Worm (Caenorhabditis elegans) whole organism, L4 larva: Measurements from ENCODE around the gene C05C10.7.

Source experiments
- R02D3.7 ChIP-seq: fragments of 150-350 bp; sonication (generic microtip); optimal IDR thresholded peaks from 3 replicates; lab custom pipeline; 2014; ENCODE audit warnings: missing biosample characterization, missing genetic modification characterization
- T20F7.1 ChIP-seq: fragments of 200-800 bp; sonication (Bioruptor generic); optimal IDR thresholded peaks from 2 replicates; lab custom pipeline; 2018; ENCODE audit warnings: mild to moderate bottlenecking, missing genetic modification characterization, missing compliant biosample characterization
- Y48G9A.11 ChIP-seq: fragments of 200-800 bp; sonication (Bioruptor generic); IDR thresholded peaks from 2 replicates; pipeline ENCODE4 v1.3.6; 2022; ENCODE audit warnings: missing genetic modification reagents, missing genetic modification characterization, missing compliant biosample characterization
- Y5F2A.4 ChIP-seq: fragments of 200-800 bp; sonication (Bioruptor generic); optimal IDR thresholded peaks from 2 replicates; lab custom pipeline; 2018; ENCODE audit warnings: mild to moderate bottlenecking, missing genetic modification characterization, missing compliant biosample characterization
- ZK546.5 ChIP-seq, 2 experiments: sonication (generic microtip); optimal IDR thresholded peaks; 2 replicates each; lab custom pipeline; 2017; ENCODE audit warnings: missing biosample characterization in 2 of 2, missing genetic modification characterization in 2 of 2
- ama-1 ChIP-seq: fragments of 150-350 bp; optimal IDR thresholded peaks from 2 replicates; lab custom pipeline; 2014; ENCODE audit warnings: inconsistent platforms, mixed read lengths
- ceh-20 ChIP-seq: fragments of 200-800 bp; sonication (Bioruptor generic); IDR thresholded peaks from 2 replicates; pipeline ENCODE4 v1.3.6; 2022; ENCODE audit warnings: missing genetic modification reagents, missing genetic modification characterization, missing compliant biosample characterization
- ceh-28 ChIP-seq: fragments of 150-350 bp; optimal IDR thresholded peaks from 2 replicates; lab custom pipeline; 2014; ENCODE audit warnings: missing biosample characterization, missing genetic modification reagents, missing genetic modification characterization
- ctbp-1 ChIP-seq: fragments of 200-800 bp; sonication (Bioruptor generic); IDR thresholded peaks from 2 replicates; pipeline ENCODE4 v1.3.6; 2022; ENCODE audit warnings: missing genetic modification reagents, missing genetic modification characterization, missing compliant biosample characterization
- daf-16 ChIP-seq, 3 experiments: sonication (generic microtip); optimal IDR thresholded peaks; 2 replicates each; lab custom pipeline; 2016 to 2017; ENCODE audit warnings: missing genetic modification characterization in 3 of 3, missing genetic modification reagents in 3 of 3, mild to moderate bottlenecking in 2 of 3, missing compliant biosample characterization in 2 of 3, missing biosample characterization in 1 of 3, moderate library complexity in 1 of 3
- daf-8 ChIP-seq: fragments of 200-800 bp; sonication (Bioruptor generic); IDR thresholded peaks from 2 replicates; pipeline ENCODE4 v1.3.6; 2022; ENCODE audit warnings: missing genetic modification characterization, missing compliant biosample characterization
- dmd-6 ChIP-seq: fragments of 200-800 bp; sonication (Bioruptor generic); IDR thresholded peaks from 2 replicates; pipeline ENCODE4 v1.3.6; 2022; ENCODE audit warnings: missing genetic modification reagents, missing genetic modification characterization, missing compliant biosample characterization
- dpl-1 ChIP-seq: fragments of 150-350 bp; optimal IDR thresholded peaks from 2 replicates; lab custom pipeline; 2014; ENCODE audit warnings: missing biosample characterization, missing genetic modification reagents, missing genetic modification characterization
- dve-1 ChIP-seq: sonication (generic microtip); optimal IDR thresholded peaks from 2 replicates; lab custom pipeline; 2017; ENCODE audit warnings: antibody characterized with exemption, mild to moderate bottlenecking, missing genetic modification characterization, missing compliant biosample characterization; ENCODE audit not compliant: insufficient read depth
- hif-1 ChIP-seq, 2 experiments: sonication (generic microtip); optimal IDR thresholded peaks; 2 replicates each; lab custom pipeline; 2016 to 2017; ENCODE audit warnings: missing compliant biosample characterization in 2 of 2, missing genetic modification characterization in 2 of 2, missing genetic modification reagents in 2 of 2, missing genotype in 2 of 2, mild to moderate bottlenecking in 1 of 2
- hlh-11 ChIP-seq: fragments of 200-800 bp; sonication (Bioruptor generic); optimal IDR thresholded peaks from 2 replicates; lab custom pipeline; 2018; ENCODE audit warnings: mild to moderate bottlenecking, missing genetic modification characterization, missing compliant biosample characterization
- lin-13 ChIP-seq: fragments of 150-350 bp; optimal IDR thresholded peaks from 2 replicates; lab custom pipeline; 2014; ENCODE audit warnings: missing biosample characterization, missing genetic modification reagents, missing genetic modification characterization
- lin-38 ChIP-seq: fragments of 200-800 bp; sonication (Bioruptor generic); IDR thresholded peaks from 2 replicates; pipeline ENCODE4 v1.3.6; 2022; ENCODE audit warnings: missing genetic modification reagents, missing genetic modification characterization, missing compliant biosample characterization
- lin-39 ChIP-seq: fragments of 150-350 bp; optimal IDR thresholded peaks from 2 replicates; lab custom pipeline; 2014; ENCODE audit warnings: missing biosample characterization, missing genetic modification reagents, missing genetic modification characterization
- lsy-2 ChIP-seq, 2 experiments: fragments of 150-350 bp in 1 of 2; sonication (generic microtip) in 1 of 2; optimal IDR thresholded peaks; 2 replicates each; lab custom pipeline; 2014 to 2017; ENCODE audit warnings: missing biosample characterization in 2 of 2, missing genetic modification characterization in 2 of 2
- madf-5 ChIP-seq, 2 experiments: fragments of 200-800 bp; sonication (Bioruptor generic); IDR thresholded peaks; 2 replicates each; pipeline ENCODE4 v1.3.6; 2022; ENCODE audit warnings: missing compliant biosample characterization in 2 of 2, missing genetic modification characterization in 2 of 2
- mdl-1 ChIP-seq, 2 experiments: fragments of 150-350 bp in 1 of 2; sonication (generic microtip) in 1 of 2; optimal IDR thresholded peaks; 2 replicates each; lab custom pipeline; 2014 to 2017; ENCODE audit warnings: missing biosample characterization in 2 of 2, missing genetic modification characterization in 2 of 2
- nhr-102 ChIP-seq: sonication (generic microtip); optimal IDR thresholded peaks from 2 replicates; lab custom pipeline; 2016; ENCODE audit warnings: mild to moderate bottlenecking, missing genetic modification characterization, moderate library complexity, missing compliant biosample characterization
- nhr-11 ChIP-seq: fragments of 150-350 bp; optimal IDR thresholded peaks from 2 replicates; lab custom pipeline; 2014; ENCODE audit warnings: missing biosample characterization, missing genetic modification characterization
- nhr-28 ChIP-seq: fragments of 150-350 bp; optimal IDR thresholded peaks from 2 replicates; lab custom pipeline; 2014; ENCODE audit warnings: missing biosample characterization, missing genetic modification characterization
- nhr-48 ChIP-seq: sonication (generic microtip); optimal IDR thresholded peaks from 2 replicates; lab custom pipeline; 2016; ENCODE audit warnings: mild to moderate bottlenecking, missing genetic modification characterization, missing compliant biosample characterization
- nhr-77 ChIP-seq: fragments of 150-350 bp; optimal IDR thresholded peaks from 2 replicates; lab custom pipeline; 2014; ENCODE audit warnings: missing biosample characterization, missing genetic modification characterization
- php-3 ChIP-seq: fragments of 200-800 bp; sonication (Bioruptor generic); IDR thresholded peaks from 2 replicates; pipeline ENCODE4 v1.3.6; 2022; ENCODE audit warnings: missing genetic modification reagents, missing genetic modification characterization, missing compliant biosample characterization
- pqm-1 ChIP-seq: sonication (generic microtip); optimal IDR thresholded peaks from 2 replicates; lab custom pipeline; 2017; ENCODE audit warnings: missing biosample characterization, missing genetic modification characterization
- sdz-12 ChIP-seq: fragments of 200-800 bp; sonication (Bioruptor generic); optimal IDR thresholded peaks from 2 replicates; lab custom pipeline; 2018; ENCODE audit warnings: mild to moderate bottlenecking, missing genetic modification characterization, missing compliant biosample characterization
- set-16 ChIP-seq: fragments of 200-800 bp; sonication (Bioruptor generic); IDR thresholded peaks from 2 replicates; pipeline ENCODE4 v1.3.6; 2022; ENCODE audit warnings: missing genetic modification reagents, missing genetic modification characterization, missing compliant biosample characterization
- snpc-1.2 ChIP-seq: fragments of 200-800 bp; sonication (Bioruptor generic); IDR thresholded peaks from 2 replicates; pipeline ENCODE4 v1.3.6; 2022; ENCODE audit warnings: missing genetic modification reagents, missing genetic modification characterization, missing compliant biosample characterization
- snpc-4 ChIP-seq: fragments of 150-350 bp; optimal IDR thresholded peaks from 2 replicates; lab custom pipeline; 2014; ENCODE audit warnings: missing biosample characterization, missing genetic modification characterization
- spr-1 ChIP-seq: sonication (generic microtip); optimal IDR thresholded peaks from 2 replicates; lab custom pipeline; 2016; ENCODE audit warnings: mild to moderate bottlenecking, missing genetic modification characterization, missing compliant biosample characterization
- tag-97 ChIP-seq: fragments of 200-800 bp; sonication (Bioruptor generic); IDR thresholded peaks from 2 replicates; pipeline ENCODE4 v1.3.6; 2022; ENCODE audit warnings: missing genetic modification characterization, missing compliant biosample characterization
- tra-1 ChIP-seq: fragments of 200-800 bp; sonication (Bioruptor generic); IDR thresholded peaks from 2 replicates; pipeline ENCODE4 v1.3.6; 2022; ENCODE audit warnings: missing genetic modification reagents, missing genetic modification characterization, missing compliant biosample characterization
- unc-62 ChIP-seq, 3 experiments: fragments of 150-350 bp in 1 of 3; sonication (generic microtip); optimal IDR thresholded peaks in 2 of 3; peaks in 1 of 3; 1 replicate in 1 of 3; 2 replicates in 2 of 3; lab custom pipeline; 2014 to 2017; ENCODE audit warnings: missing biosample characterization in 3 of 3, missing genetic modification characterization in 3 of 3, missing genetic modification reagents in 3 of 3, missing genotype in 1 of 3
- zag-1 ChIP-seq: fragments of 150-350 bp; optimal IDR thresholded peaks from 2 replicates; lab custom pipeline; 2014; ENCODE audit warnings: missing biosample characterization, missing genetic modification characterization
- zfp-2 ChIP-seq: sonication (generic microtip); optimal IDR thresholded peaks from 2 replicates; lab custom pipeline; 2016; ENCODE audit warnings: mild to moderate bottlenecking, missing genetic modification characterization, missing compliant biosample characterization
- zip-2 ChIP-seq: fragments of 150-350 bp; optimal IDR thresholded peaks from 2 replicates; lab custom pipeline; 2014; ENCODE audit warnings: missing biosample characterization, missing genetic modification characterization

C05C10.7 gene

ce11 chrII:9974967-9975366 lies 36.2 kb upstream of the C05C10.7 start, which contains the start of gene aakg-5 (continued):
- peak; percentile 96 for TF ChIP-seq nhr-11 (tag; lab: Kevin White, UChicago)
- TF ChIP-seq mdl-1 (tag; optimal IDR thresholded peaks at IDR 0.05; lab: Kevin White, UChicago): peak; percentile 5 to 79

ce11 chrII:9974210-9974609 lies 35.4 kb upstream of the C05C10.7 start:
- TF ChIP-seq Y5F2A.4 (GFP tag; lab: Kevin White, UChicago) (no peak), lsy-2 (tag; optimal IDR thresholded peaks at IDR 0.05; lab: Kevin White, UChicago) (no peak), pqm-1 (tag; lab: Kevin White, UChicago) (peak; percentile 73), set-16 (GFP tag; lab: Robert Waterston, UW) (no peak), nhr-48 (tag; lab: Kevin White, UChicago) (peak; percentile 29), dve-1 (peak; percentile 65), hlh-11 (tag; lab: Kevin White, UChicago) (peak; percentile 90), tag-97 (GFP tag; lab: Robert Waterston, UW) (no peak), dmd-6 (GFP tag; lab: Robert Waterston, UW) (peak; percentile 86), php-3 (GFP tag; lab: Robert Waterston, UW) (peak; percentile 95), lin-38 (GFP tag; lab: Robert Waterston, UW) (no peak), ceh-28 (tag; lab: Kevin White, UChicago) (no peak), ctbp-1 (GFP tag; lab: Robert Waterston, UW) (no peak), nhr-77 (tag; lab: Kevin White, UChicago) (peak; percentile 16), ama-1 (lab: Kevin White, UChicago) (no peak), daf-8 (GFP tag; lab: Robert Waterston, UW) (no peak), zip-2 (tag; lab: Kevin White, UChicago) (no peak), spr-1 (tag; lab: Kevin White, UChicago) (no peak), dpl-1 (GFP tag; lab: Kevin White, UChicago) (no peak), sdz-12 (GFP tag; lab: Kevin White, UChicago) (no peak), ceh-20 (GFP tag; lab: Robert Waterston, UW) (no peak), T20F7.1 (GFP tag; lab: Kevin White, UChicago) (no peak), Y48G9A.11 (GFP tag; lab: Robert Waterston, UW) (no peak), nhr-102 (tag; lab: Kevin White, UChicago) (peak; percentile 8), madf-5 (GFP tag; IDR thresholded peaks at IDR 0.05; lab: Robert Waterston, UW) (no peak), zfp-2 (tag; lab: Kevin White, UChicago) (no peak), unc-62 (GFP tag; optimal IDR thresholded peaks at IDR 0.05 in 1 of 2; lab: Kevin White, UChicago) (peak in 1 of 2 experiments; percentile 98), unc-62 (tag; optimal IDR thresholded peaks at IDR 0.05; lab: Kevin White, UChicago) (no peak), zag-1 (tag; lab: Kevin White, UChicago) (no peak), tra-1 (GFP tag; lab: Robert Waterston, UW) (no peak), daf-16 (GFP tag; optimal IDR thresholded peaks at IDR 0.05; lab: Kevin White, UChicago) (no peak), daf-16 (tag; optimal IDR thresholded peaks at IDR 0.05; lab: Kevin White, UChicago) (peak; percentile 74), lin-39 (tag; lab: Kevin White, UChicago) (no peak), ZK546.5 (tag; optimal IDR thresholded peaks at IDR 0.05; lab: Kevin White, UChicago) (no peak), nhr-28 (peak; percentile 62)

DNA sequence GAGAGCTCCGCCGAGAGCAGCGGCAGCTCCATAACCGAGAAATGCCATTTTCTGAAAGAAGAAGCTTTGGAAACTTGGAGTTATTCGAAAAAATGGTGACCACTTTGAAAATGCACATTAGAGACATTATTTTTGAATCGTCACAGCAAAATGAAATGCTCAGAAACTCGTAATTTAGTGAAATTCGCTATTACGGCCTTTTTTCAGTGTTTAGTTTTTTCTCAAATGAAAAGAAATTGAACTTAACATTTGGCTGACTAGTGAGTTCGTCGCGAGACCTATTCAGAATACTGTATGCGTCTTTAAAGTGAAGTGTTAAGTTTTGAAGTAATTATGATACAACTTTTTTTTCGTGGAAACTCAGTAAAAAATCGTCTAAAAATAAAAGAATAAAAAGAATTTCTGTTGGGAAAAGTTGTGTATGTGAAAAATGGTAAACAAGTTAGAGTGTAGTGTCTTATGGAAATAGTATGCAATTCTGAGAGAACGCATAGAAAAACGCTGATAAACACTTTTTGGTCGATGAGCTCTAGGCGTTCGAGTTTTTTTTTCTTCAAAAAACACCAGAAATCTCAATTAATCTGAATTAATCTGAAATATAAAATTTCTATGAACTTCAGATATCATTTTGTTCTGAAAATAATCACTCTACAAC lies 31.8 kb upstream of the C05C10.7 start, which contains the start of gene R53.5:
Gene R53.5, minus strand, starts transcription at position 51 of the 655 bp plus-strand sequence.
- TF ChIP-seq snpc-1.2 (GFP tag; lab: Robert Waterston, UW) (no peak), zfp-2 (tag; lab: Kevin White, UChicago) (no peak), R02D3.7 (tag; lab: Kevin White, UChicago) (no peak), nhr-28 (peak; percentile 41), ctbp-1 (GFP tag; lab: Robert Waterston, UW) (no peak), lin-38 (GFP tag; lab: Robert Waterston, UW) (0 out of 2 replicates have a peak, but pooled peaks have one; percentile 14), dve-1 (peak; percentile 25), daf-16 (GFP tag; optimal IDR thresholded peaks at IDR 0.05; lab: Kevin White, UChicago) (peak in 1 of 2 experiments; percentile 59), daf-16 (tag; optimal IDR thresholded peaks at IDR 0.05; lab: Kevin White, UChicago) (peak; percentile 91), T20F7.1 (GFP tag; lab: Kevin White, UChicago) (peak; percentile 39), hif-1 (tag; optimal IDR thresholded peaks at IDR 0.05; lab: Kevin White, UChicago) (no peak), snpc-4 (tag; lab: Kevin White, UChicago) (no peak), lin-13 (GFP tag; lab: Kevin White, UChicago) (no peak), unc-62 (GFP tag; optimal IDR thresholded peaks at IDR 0.05 in 1 of 2; lab: Kevin White, UChicago) (peak in 1 of 2 experiments; percentile 22), unc-62 (tag; optimal IDR thresholded peaks at IDR 0.05; lab: Kevin White, UChicago) (no peak), pqm-1 (tag; lab: Kevin White, UChicago) (peak; percentile 3), nhr-77 (tag; lab: Kevin White, UChicago) (peak; percentile 22), lsy-2 (tag; optimal IDR thresholded peaks at IDR 0.05; lab: Kevin White, UChicago) (peak in 1 of 2 experiments; percentile 41)
